Fruit fly (Drosophila melanogaster) whole organism, embryonic: Measurements from ENCODE around the gene CG6927.

Experiments
- ATbp ChIP-seq: fragments of 200-800 bp; sonication (Bioruptor generic); optimal IDR thresholded peaks from 2 replicates; lab custom pipeline; 2017; ENCODE audit warnings: missing biosample characterization, mild to moderate bottlenecking, missing genetic modification characterization, missing genetic modification reagents
- Asciz ChIP-seq: fragments of 200-800 bp; sonication (Bioruptor generic); optimal IDR thresholded peaks from 2 replicates; lab custom pipeline; 2017; ENCODE audit warnings: missing biosample characterization, mild to moderate bottlenecking, missing genetic modification characterization, missing genetic modification reagents
- BtbVII ChIP-seq: fragments of 200-800 bp; sonication (Bioruptor generic); optimal IDR thresholded peaks from 3 replicates; lab custom pipeline; 2017; ENCODE audit warnings: missing biosample characterization, mild to moderate bottlenecking, missing genetic modification characterization
- Bteb2 ChIP-seq: fragments of 200-800 bp; sonication (Bioruptor generic); optimal IDR thresholded peaks from 2 replicates; lab custom pipeline; 2016; ENCODE audit warnings: missing biosample characterization, missing genetic modification characterization
- CG11247 ChIP-seq: fragments of 200-800 bp; sonication (Bioruptor generic); IDR thresholded peaks from 2 replicates; pipeline ENCODE4 v1.3.6; 2022; ENCODE audit warnings: missing biosample characterization, missing genetic modification characterization
- CG1603 ChIP-seq: fragments of 200-800 bp; sonication (Bioruptor generic); optimal IDR thresholded peaks from 2 replicates; lab custom pipeline; 2019; ENCODE audit warnings: missing biosample characterization, mild to moderate bottlenecking, missing genetic modification characterization, moderate library complexity
- CG18476 ChIP-seq: fragments of 200-800 bp; sonication (Bioruptor generic); optimal IDR thresholded peaks from 2 replicates; lab custom pipeline; 2016; ENCODE audit warnings: missing biosample characterization, mild to moderate bottlenecking, missing genetic modification characterization
- CG2875 ChIP-seq: fragments of 200-800 bp; sonication (Bioruptor generic); optimal IDR thresholded peaks from 2 replicates; lab custom pipeline; 2017; ENCODE audit warnings: missing biosample characterization, mild to moderate bottlenecking, missing genetic modification characterization, missing genetic modification reagents
- CG4404 ChIP-seq: fragments of 200-800 bp; sonication (Bioruptor generic); IDR thresholded peaks from 2 replicates; pipeline ENCODE4 v1.3.6; 2022; ENCODE audit warnings: missing biosample characterization, missing genetic modification characterization
- CG4820 ChIP-seq: fragments of 200-800 bp; sonication (Bioruptor generic); optimal IDR thresholded peaks from 3 replicates; lab custom pipeline; 2016; ENCODE audit warnings: missing biosample characterization, missing genetic modification characterization
- CG5180 ChIP-seq: fragments of 200-800 bp; sonication (Bioruptor generic); optimal IDR thresholded peaks from 3 replicates; lab custom pipeline; 2017; ENCODE audit warnings: missing biosample characterization, missing genetic modification characterization, mild to moderate bottlenecking, moderate library complexity, missing genetic modification reagents
- CG6272 ChIP-seq: fragments of 200-800 bp; sonication (Bioruptor generic); IDR thresholded peaks from 2 replicates; pipeline ENCODE4 v1.3.6; 2022; ENCODE audit warnings: missing biosample characterization, missing genetic modification characterization
- CG9817 ChIP-seq: fragments of 200-800 bp; sonication (Bioruptor generic); optimal IDR thresholded peaks from 2 replicates; lab custom pipeline; 2018; ENCODE audit warnings: missing biosample characterization, mild to moderate bottlenecking, missing genetic modification characterization, moderate library complexity
- D ChIP-seq, 2 experiments: fragments of 200-800 bp in 1 of 2; fragments of >200 bp in 1 of 2; sonication (Bioruptor generic) in 1 of 2; optimal IDR thresholded peaks; 2 replicates in 1 of 2; 3 replicates in 1 of 2; lab custom pipeline; 2017; ENCODE audit warnings: mild to moderate bottlenecking in 1 of 2, missing biosample characterization in 1 of 2, missing genetic modification characterization in 1 of 2, missing genetic modification reagents in 1 of 2
- Deaf1 ChIP-seq: fragments of 200-800 bp; optimal IDR thresholded peaks from 3 replicates; lab custom pipeline; 2019; ENCODE audit warnings: missing biosample characterization, mild to moderate bottlenecking, missing genetic modification characterization, moderate library complexity
- Drgx ChIP-seq: fragments of 200-800 bp; sonication (Bioruptor generic); IDR thresholded peaks from 2 replicates; pipeline ENCODE4 v1.3.6; 2022; ENCODE audit warnings: missing biosample characterization, missing genetic modification characterization
- HHEX ChIP-seq: fragments of 200-800 bp; sonication (Bioruptor generic); optimal IDR thresholded peaks from 3 replicates; lab custom pipeline; 2017; ENCODE audit warnings: missing biosample characterization, mild to moderate bottlenecking, missing genetic modification characterization, missing genetic modification reagents
- Hmr ChIP-seq: fragments of 200-800 bp; sonication (Bioruptor generic); optimal IDR thresholded peaks from 3 replicates; lab custom pipeline; 2017; ENCODE audit warnings: mild to moderate bottlenecking, missing biosample characterization, missing genetic modification reagents, missing genetic modification characterization
- Med ChIP-seq: fragments of 200-800 bp; sonication (Bioruptor generic); peaks from one replicate; lab custom pipeline; 2016; ENCODE audit warnings: missing biosample characterization, missing genetic modification characterization, mild to moderate bottlenecking, inconsistent platforms, moderate library complexity
- Myb ChIP-seq: fragments of 200-800 bp; sonication (Bioruptor generic); optimal IDR thresholded peaks from 2 replicates; lab custom pipeline; 2016; ENCODE audit warnings: missing biosample characterization, missing genetic modification characterization
- YL-1 ChIP-seq: fragments of 200-800 bp; sonication (Bioruptor generic); optimal IDR thresholded peaks from 3 replicates; lab custom pipeline; 2017; ENCODE audit warnings: missing biosample characterization, mild to moderate bottlenecking, missing genetic modification characterization
- ase ChIP-seq: fragments of 200-800 bp; sonication (Bioruptor generic); IDR thresholded peaks from 3 replicates; pipeline ENCODE4 v1.3.6; 2022; ENCODE audit warnings: missing biosample characterization, missing genetic modification characterization
- cato ChIP-seq: fragments of 200-800 bp; sonication (Bioruptor generic); optimal IDR thresholded peaks from 2 replicates; lab custom pipeline; 2016; ENCODE audit warnings: missing biosample characterization, missing genetic modification characterization, borderline replicate concordance
- crp ChIP-seq, 2 experiments: fragments of 200-800 bp; sonication (Bioruptor generic); optimal IDR thresholded peaks; 2 replicates in 1 of 2; 3 replicates in 1 of 2; lab custom pipeline; 2017; ENCODE audit warnings: missing biosample characterization in 2 of 2, missing genetic modification characterization in 2 of 2, mild to moderate bottlenecking in 1 of 2, moderate library complexity in 1 of 2
- cwo ChIP-seq: fragments of 200-800 bp; sonication (Bioruptor generic); optimal IDR thresholded peaks from 3 replicates; lab custom pipeline; 2017; ENCODE audit warnings: missing biosample characterization, missing genetic modification characterization, mild to moderate bottlenecking, moderate library complexity, missing genetic modification reagents
- dan ChIP-seq: fragments of 200-800 bp; sonication (Bioruptor generic); IDR thresholded peaks from 2 replicates; pipeline ENCODE4 v1.3.6; 2022; ENCODE audit warnings: missing biosample characterization, missing genetic modification characterization
- eve ChIP-seq, 2 experiments: fragments of >200 bp; optimal IDR thresholded peaks; 2 replicates each; lab custom pipeline; 2017; ENCODE audit warnings: missing biosample characterization in 2 of 2, missing genetic modification characterization in 2 of 2
- lab ChIP-seq: fragments of 200-800 bp; sonication (Bioruptor generic); optimal IDR thresholded peaks from 3 replicates; lab custom pipeline; 2017; ENCODE audit warnings: missing biosample characterization, missing genetic modification characterization, mild to moderate bottlenecking, moderate library complexity, missing genetic modification reagents
- lbe ChIP-seq: fragments of 200-800 bp; sonication (Bioruptor generic); optimal IDR thresholded peaks from 2 replicates; lab custom pipeline; 2016; ENCODE audit warnings: missing biosample characterization, mild to moderate bottlenecking, missing genetic modification characterization
- nau ChIP-seq: fragments of 200-800 bp; sonication (Bioruptor generic); optimal IDR thresholded peaks from 3 replicates; lab custom pipeline; 2017; ENCODE audit warnings: missing biosample characterization, mild to moderate bottlenecking, missing genetic modification characterization, missing genetic modification reagents
- nerfin-1 ChIP-seq: fragments of 200-800 bp; sonication (Bioruptor generic); optimal IDR thresholded peaks from 3 replicates; lab custom pipeline; 2019; ENCODE audit warnings: missing biosample characterization, mild to moderate bottlenecking, missing genetic modification characterization, moderate library complexity
- nom ChIP-seq: fragments of 200-800 bp; sonication (Bioruptor generic); optimal IDR thresholded peaks from 2 replicates; lab custom pipeline; 2017; ENCODE audit warnings: missing biosample characterization, missing genetic modification characterization, mild to moderate bottlenecking, moderate library complexity, missing genetic modification reagents
- odd ChIP-seq: fragments of 200-800 bp; sonication (Bioruptor generic); optimal IDR thresholded peaks from 2 replicates; lab custom pipeline; 2017; ENCODE audit warnings: missing biosample characterization, mild to moderate bottlenecking, missing genetic modification characterization
- psq ChIP-seq: fragments of 200-800 bp; sonication (Bioruptor generic); optimal IDR thresholded peaks from 2 replicates; lab custom pipeline; 2017; ENCODE audit warnings: missing biosample characterization, missing genetic modification characterization
- pzg ChIP-seq: fragments of 200-800 bp; sonication (Bioruptor generic); optimal IDR thresholded peaks from 3 replicates; lab custom pipeline; 2018; ENCODE audit warnings: missing biosample characterization, mild to moderate bottlenecking, missing genetic modification characterization, moderate library complexity
- sd ChIP-seq: fragments of 200-800 bp; sonication (Bioruptor generic); optimal IDR thresholded peaks from 3 replicates; lab custom pipeline; 2018; ENCODE audit warnings: missing biosample characterization, mild to moderate bottlenecking, missing genetic modification characterization, moderate library complexity
- sens ChIP-seq: fragments of 200-800 bp; sonication (Bioruptor generic); peaks from one replicate; lab custom pipeline; 2016; ENCODE audit warnings: missing biosample characterization, missing genetic modification characterization
- twi ChIP-seq: fragments of 200-800 bp; optimal IDR thresholded peaks from 2 replicates; lab custom pipeline; 2019; ENCODE audit warnings: missing biosample characterization, mild to moderate bottlenecking, missing genetic modification characterization, moderate library complexity

Gene CG6927

DNA sequence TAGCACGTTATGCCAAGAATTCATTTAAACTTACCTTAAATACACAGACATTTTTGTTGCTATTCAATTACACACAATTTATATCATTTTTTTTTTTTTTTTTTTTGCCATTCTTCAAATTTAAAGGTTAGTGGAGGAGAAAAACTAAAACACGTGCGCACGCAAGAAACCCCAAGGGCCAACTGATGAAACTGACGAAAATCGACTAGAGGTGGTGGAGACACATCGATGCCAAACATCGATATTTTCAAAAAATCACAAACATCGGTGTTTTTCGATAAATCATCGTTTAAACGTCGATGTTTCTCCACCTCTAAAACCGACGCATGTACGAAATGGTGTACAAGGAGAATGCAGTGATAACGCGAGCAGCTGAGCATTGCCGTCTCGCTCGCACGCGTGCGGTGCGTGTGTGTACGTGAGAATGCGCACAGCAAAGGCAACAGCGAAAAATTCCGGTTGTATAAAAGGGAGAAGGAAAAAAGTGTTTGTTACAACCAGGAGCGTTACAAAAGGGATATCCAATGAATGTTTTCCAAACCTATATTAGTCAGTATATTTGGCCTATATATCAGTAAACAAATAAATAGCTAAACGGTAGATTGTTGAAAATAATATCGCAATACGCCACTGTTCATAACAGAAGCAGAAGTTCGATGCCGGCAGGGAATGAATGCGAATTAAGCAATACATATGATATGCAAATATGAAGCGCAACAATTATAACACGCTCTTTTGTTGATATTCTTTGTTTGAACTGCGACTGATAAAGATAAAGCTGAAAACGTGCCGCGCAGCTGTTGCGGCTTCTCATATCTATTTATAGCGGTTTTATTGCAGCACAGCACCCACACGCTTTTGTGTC is 29.5 kb downstream of the CG6927 start (continued):
- peak; percentile 70 for TF ChIP-seq sd (tag; lab: Kevin White, UChicago)
- TF ChIP-seq ase (GFP tag; lab: Robert Waterston, UW) = no peak
- TF ChIP-seq HHEX (GFP tag; lab: Kevin White, UChicago) = no peak
- TF ChIP-seq dan (GFP tag; lab: Robert Waterston, UW) = no peak
- TF ChIP-seq cato (GFP tag; lab: Kevin White, UChicago) = no peak
- peak; percentile 56 for TF ChIP-seq Med
- TF ChIP-seq CG4820 (GFP tag; lab: Kevin White, UChicago) = no peak
- no peak for TF ChIP-seq odd (GFP tag; lab: Kevin White, UChicago)
- TF ChIP-seq pzg = peak; percentile 57
- TF ChIP-seq nom (GFP tag; lab: Kevin White, UChicago) = peak; percentile 19
- peak; percentile 91 for TF ChIP-seq sens (GFP tag; lab: Kevin White, UChicago)
- TF ChIP-seq Hmr (GFP tag; lab: Kevin White, UChicago) = peak; percentile 52
- TF ChIP-seq CG18476 (GFP tag; lab: Kevin White, UChicago) = no peak
- TF ChIP-seq eve (GFP tag; optimal IDR thresholded peaks at IDR 0.05; lab: Kevin White, UChicago) = peak in 1 of 2 experiments; percentile 59
- no peak for TF ChIP-seq CG4404 (GFP tag; lab: Robert Waterston, UW)
- peak in 1 of 2 experiments; percentile 58 for TF ChIP-seq crp (GFP tag; optimal IDR thresholded peaks at IDR 0.05; lab: Kevin White, UChicago)
- TF ChIP-seq Myb (GFP tag; lab: Kevin White, UChicago) = peak; percentile 3
- no peak for TF ChIP-seq lab
- TF ChIP-seq ATbp (GFP tag; lab: Kevin White, UChicago) = peak; percentile 41
- peak; percentile 18 for TF ChIP-seq CG1603
- peak; percentile 92 for TF ChIP-seq nau
- TF ChIP-seq BtbVII (GFP tag; lab: Kevin White, UChicago) = peak; percentile 27
- no peak for TF ChIP-seq YL-1 (GFP tag; lab: Kevin White, UChicago)
- TF ChIP-seq nerfin-1 (tag; lab: Kevin White, UChicago) = peak; percentile 70
- TF ChIP-seq CG11247 (GFP tag; lab: Robert Waterston, UW) = no peak
- TF ChIP-seq CG6272 (GFP tag; lab: Robert Waterston, UW) = peak; percentile 38; the same call in 1 of the 2 replicates
- peak; percentile 80 for TF ChIP-seq cwo
- TF ChIP-seq CG5180 = peak; percentile 32
- TF ChIP-seq CG9817 (tag; lab: Kevin White, UChicago) = no peak
- TF ChIP-seq Drgx = no peak
- peak; percentile 2 for TF ChIP-seq CG2875 (GFP tag; lab: Kevin White, UChicago)
- no peak for TF ChIP-seq D (optimal IDR thresholded peaks at IDR 0.05; lab: Kevin White, UChicago)
- TF ChIP-seq D (GFP tag; optimal IDR thresholded peaks at IDR 0.05; lab: Kevin White, UChicago) = peak; percentile 1
- peak; percentile 51 for TF ChIP-seq twi (tag; lab: Kevin White, UChicago)
- peak; percentile 43 for TF ChIP-seq Asciz (GFP tag; lab: Kevin White, UChicago)
- TF ChIP-seq psq = peak; percentile 95
- TF ChIP-seq Deaf1 (tag; lab: Kevin White, UChicago) = peak; percentile 8
- no peak for TF ChIP-seq Bteb2 (GFP tag; lab: Kevin White, UChicago)
- TF ChIP-seq lbe (GFP tag; lab: Kevin White, UChicago) = peak; percentile 16
- TF ChIP-seq, all 482 proteins: peak for 47
